Worm (Caenorhabditis elegans) whole organism, early embryonic: ENCODE data around the gene F46H5.7.

ENCODE experiments used
- B0310.2 ChIP-seq: sonication (generic microtip); optimal IDR thresholded peaks from 2 replicates; lab custom pipeline; 2016; ENCODE audit warnings: mild to moderate bottlenecking, missing genetic modification characterization, missing compliant biosample characterization
- F13C5.2 ChIP-seq: sonication (generic microtip); optimal IDR thresholded peaks from 2 replicates; lab custom pipeline; 2017; ENCODE audit warnings: mild to moderate bottlenecking, missing genetic modification characterization, inconsistent platforms, missing compliant biosample characterization
- aly-1 ChIP-seq: sonication (generic microtip); optimal IDR thresholded peaks from 2 replicates; lab custom pipeline; 2016; ENCODE audit warnings: missing genetic modification characterization, missing compliant biosample characterization
- ama-1 ChIP-seq: fragments of 150-350 bp; optimal IDR thresholded peaks from 2 replicates; lab custom pipeline; 2014
- ceh-13 ChIP-seq: fragments of 200-800 bp; sonication (Bioruptor generic); optimal IDR thresholded peaks from 2 replicates; lab custom pipeline; 2018; ENCODE audit warnings: mild to moderate bottlenecking, missing genetic modification characterization, missing compliant biosample characterization
- ceh-36 ChIP-seq: sonication (generic microtip); optimal IDR thresholded peaks from 2 replicates; lab custom pipeline; 2016; ENCODE audit warnings: missing genetic modification characterization, inconsistent platforms, missing compliant biosample characterization
- flt-1 ChIP-seq: fragments of 200-800 bp; sonication (Bioruptor generic); IDR thresholded peaks from 2 replicates; pipeline ENCODE4 v1.3.6; 2022; ENCODE audit warnings: missing genetic modification characterization, missing compliant biosample characterization
- hmg-4 ChIP-seq: fragments of 200-800 bp; sonication (Bioruptor generic); optimal IDR thresholded peaks from 2 replicates; lab custom pipeline; 2018; ENCODE audit warnings: mild to moderate bottlenecking, missing genetic modification characterization, missing compliant biosample characterization
- hnd-1 ChIP-seq: sonication (generic microtip); optimal IDR thresholded peaks from 2 replicates; lab custom pipeline; 2016; ENCODE audit warnings: missing genetic modification characterization, missing compliant biosample characterization
- tbx-11 ChIP-seq: fragments of 200-800 bp; sonication (Bioruptor generic); IDR thresholded peaks from 2 replicates; pipeline ENCODE4 v1.3.6; 2022; ENCODE audit warnings: missing genetic modification characterization, missing compliant biosample characterization
- tbx-37 ChIP-seq: fragments of 200-800 bp; sonication (Bioruptor generic); conservative IDR thresholded peaks from 2 replicates; pipeline ENCODE4 v1.3.6; 2022; ENCODE audit warnings: missing genetic modification reagents, missing genetic modification characterization, missing compliant biosample characterization
- tra-4 ChIP-seq: sonication (generic microtip); optimal IDR thresholded peaks from 2 replicates; lab custom pipeline; 2017; ENCODE audit warnings: missing genetic modification characterization, missing compliant biosample characterization

ce11 chrX:7264591-7265306 is 22.0 kb upstream of the F46H5.7 start:
- TF ChIP-seq ama-1, result no peak
- TF ChIP-seq flt-1 (GFP tag; lab: Robert Waterston, UW), result peak; percentile 63; the same call in 1 of the 2 replicates
- TF ChIP-seq ceh-13 (GFP tag; lab: Kevin White, UChicago), result peak; percentile 3
- peak; percentile 91 for TF ChIP-seq hmg-4 (GFP tag; lab: Kevin White, UChicago)
- TF ChIP-seq tbx-11 (GFP tag; lab: Robert Waterston, UW), result no peak
- TF ChIP-seq F13C5.2, result peak; percentile 73
- TF ChIP-seq ceh-36 (tag; lab: Kevin White, UChicago), result no peak
- no peak for TF ChIP-seq tra-4 (tag; lab: Kevin White, UChicago)
- TF ChIP-seq hnd-1 (tag; lab: Kevin White, UChicago), result no peak
- no peak for TF ChIP-seq B0310.2
- TF ChIP-seq tbx-37 (GFP tag; lab: Robert Waterston, UW), result 0 out of 2 replicates have a peak, but pooled peaks have one; percentile 34
- peak; percentile 25 for TF ChIP-seq aly-1
